Worm (Caenorhabditis elegans) whole organism, young adult: ENCODE measurements around the gene F32D8.3.
A peak's percentile ranks its signal among the peaks of the same experiment; 100 is the strongest.

Experiments
- B0035.1 ChIP-seq: sonication (generic microtip); optimal IDR thresholded peaks from 2 replicates; lab custom pipeline; 2016; ENCODE audit warnings: missing genetic modification characterization, mild to moderate bottlenecking, missing compliant biosample characterization, missing genotype, missing genetic modification reagents
- C17E4.6 ChIP-seq: fragments of 200-800 bp; sonication (Bioruptor generic); IDR thresholded peaks from 2 replicates; pipeline ENCODE4 v1.3.6; 2022; ENCODE audit warnings: missing genetic modification reagents, missing genetic modification characterization, missing compliant biosample characterization
- D2030.7 ChIP-seq: fragments of 200-800 bp; sonication (Bioruptor generic); IDR thresholded peaks from 2 replicates; pipeline ENCODE4 v1.3.6; 2022; ENCODE audit warnings: missing genetic modification reagents, missing genetic modification characterization, missing compliant biosample characterization
- F22D6.2 ChIP-seq: sonication (generic microtip); optimal IDR thresholded peaks from 2 replicates; lab custom pipeline; 2016; ENCODE audit warnings: mild to moderate bottlenecking, missing genetic modification characterization, missing compliant biosample characterization
- F49E8.2 ChIP-seq: sonication (generic microtip); optimal IDR thresholded peaks from 3 replicates; lab custom pipeline; 2017; ENCODE audit warnings: missing genetic modification characterization, mild to moderate bottlenecking, missing compliant biosample characterization, antibody characterized with exemption, moderate library complexity; ENCODE audit not compliant: insufficient read depth
- F52B5.7 ChIP-seq: sonication (generic microtip); optimal IDR thresholded peaks from 2 replicates; lab custom pipeline; 2016; ENCODE audit warnings: mild to moderate bottlenecking, missing genetic modification characterization, missing compliant biosample characterization
- F57A8.1 ChIP-seq: fragments of 200-800 bp; sonication (Bioruptor generic); optimal IDR thresholded peaks from 2 replicates; lab custom pipeline; 2018; ENCODE audit warnings: mild to moderate bottlenecking, missing genetic modification characterization, moderate library complexity, missing compliant biosample characterization
- F57C9.4 ChIP-seq: sonication (generic microtip); optimal IDR thresholded peaks from 2 replicates; lab custom pipeline; 2017; ENCODE audit warnings: mild to moderate bottlenecking, missing genetic modification characterization, missing compliant biosample characterization
- K11D2.4 ChIP-seq: fragments of 200-800 bp; sonication (Bioruptor generic); IDR thresholded peaks from 2 replicates; pipeline ENCODE4 v1.3.6; 2022; ENCODE audit warnings: missing genetic modification reagents, missing genetic modification characterization, missing compliant biosample characterization
- Y53G8AR.9 ChIP-seq: fragments of 200-800 bp; sonication (Bioruptor generic); conservative IDR thresholded peaks from 2 replicates; pipeline ENCODE4 v1.3.6; 2022; ENCODE audit warnings: missing genetic modification reagents, missing genetic modification characterization, missing compliant biosample characterization
- Y56A3A.18 ChIP-seq: fragments of 200-800 bp; sonication (Bioruptor generic); IDR thresholded peaks from 2 replicates; pipeline ENCODE4 v1.3.6; 2022; ENCODE audit warnings: missing genetic modification reagents, missing genetic modification characterization, missing compliant biosample characterization
- Y95B8A.8 ChIP-seq: fragments of 200-800 bp; sonication (Bioruptor generic); IDR thresholded peaks from 2 replicates; pipeline ENCODE4 v1.3.6; 2022; ENCODE audit warnings: missing genetic modification reagents, missing genetic modification characterization, missing compliant biosample characterization
- ZK185.1 ChIP-seq: sonication (generic microtip); optimal IDR thresholded peaks from 2 replicates; lab custom pipeline; 2016; ENCODE audit warnings: mild to moderate bottlenecking, missing genetic modification characterization, missing compliant biosample characterization; ENCODE audit not compliant: poor library complexity, severe bottlenecking
- akir-1 ChIP-seq: fragments of 200-800 bp; sonication (Bioruptor generic); optimal IDR thresholded peaks from 2 replicates; lab custom pipeline; 2018; ENCODE audit warnings: mild to moderate bottlenecking, missing genetic modification characterization, moderate library complexity, missing compliant biosample characterization
- ama-1 ChIP-seq, 3 experiments: fragments of 150-350 bp in 1 of 3; sonication (generic microtip) in 2 of 3; optimal IDR thresholded peaks; 2 replicates each; lab custom pipeline; 2014 to 2018; ENCODE audit warnings: missing biosample characterization in 2 of 3, missing genetic modification characterization in 2 of 3, missing genetic modification reagents in 2 of 3
- atf-7 ChIP-seq: sonication (generic microtip); optimal IDR thresholded peaks from 2 replicates; lab custom pipeline; 2017; ENCODE audit warnings: mild to moderate bottlenecking, missing genetic modification characterization, missing compliant biosample characterization
- cebp-1 ChIP-seq, 2 experiments: fragments of 200-800 bp in 1 of 2; sonication (Bioruptor generic) in 1 of 2; sonication (generic microtip) in 1 of 2; IDR thresholded peaks in 1 of 2; optimal IDR thresholded peaks in 1 of 2; 2 replicates each; pipeline versions ENCODE4 v1.3.6 to Lab custom; 2017 to 2022; ENCODE audit warnings: missing compliant biosample characterization in 2 of 2, missing genetic modification characterization in 2 of 2, mild to moderate bottlenecking in 1 of 2, missing genetic modification reagents in 1 of 2, moderate library complexity in 1 of 2
- cebp-2 ChIP-seq: fragments of 200-800 bp; sonication (Bioruptor generic); IDR thresholded peaks from 2 replicates; pipeline ENCODE4 v1.3.6; 2022; ENCODE audit warnings: missing genetic modification characterization, missing compliant biosample characterization
- ceh-100 ChIP-seq: fragments of 200-800 bp; sonication (Bioruptor generic); IDR thresholded peaks from 2 replicates; pipeline ENCODE4 v1.3.6; 2022; ENCODE audit warnings: missing genetic modification reagents, missing genetic modification characterization, missing compliant biosample characterization
- ceh-27 ChIP-seq: fragments of 200-800 bp; sonication (Bioruptor generic); optimal IDR thresholded peaks from 2 replicates; lab custom pipeline; 2018; ENCODE audit warnings: mild to moderate bottlenecking, missing genetic modification characterization, moderate library complexity, missing compliant biosample characterization
- chd-7 ChIP-seq: sonication (generic microtip); optimal IDR thresholded peaks from 2 replicates; lab custom pipeline; 2016; ENCODE audit warnings: mild to moderate bottlenecking, missing genetic modification characterization, moderate library complexity, missing compliant biosample characterization
- die-1 ChIP-seq: sonication (generic microtip); optimal IDR thresholded peaks from 2 replicates; lab custom pipeline; 2016; ENCODE audit warnings: missing genotype, mild to moderate bottlenecking, missing genetic modification characterization, missing compliant biosample characterization
- dox-1 ChIP-seq: fragments of 200-800 bp; sonication (Bioruptor generic); IDR thresholded peaks from 2 replicates; pipeline ENCODE4 v1.3.6; 2022; ENCODE audit warnings: missing genetic modification reagents, missing genetic modification characterization, missing compliant biosample characterization
- dpff-1 ChIP-seq: sonication (generic microtip); optimal IDR thresholded peaks from 2 replicates; lab custom pipeline; 2017; ENCODE audit warnings: mild to moderate bottlenecking, missing genetic modification characterization, missing compliant biosample characterization
- egl-18 ChIP-seq: fragments of 200-800 bp; sonication (Bioruptor generic); IDR thresholded peaks from 2 replicates; pipeline ENCODE4 v1.3.6; 2022; ENCODE audit warnings: missing genetic modification reagents, missing genetic modification characterization, missing compliant biosample characterization
- egl-44 ChIP-seq: fragments of 200-800 bp; sonication (Bioruptor generic); IDR thresholded peaks from 2 replicates; pipeline ENCODE4 v1.3.6; 2022; ENCODE audit warnings: missing genetic modification reagents, missing genetic modification characterization, missing compliant biosample characterization
- hlh-12 ChIP-seq: sonication (generic microtip); optimal IDR thresholded peaks from 2 replicates; lab custom pipeline; 2016; ENCODE audit warnings: missing genetic modification characterization, missing compliant biosample characterization
- hmg-20 ChIP-seq: fragments of 200-800 bp; sonication (Bioruptor generic); IDR thresholded peaks from 2 replicates; pipeline ENCODE4 v1.3.6; 2022; ENCODE audit warnings: missing genetic modification reagents, missing genetic modification characterization, missing compliant biosample characterization
- lin-40 ChIP-seq: sonication (generic microtip); optimal IDR thresholded peaks from 2 replicates; lab custom pipeline; 2016; ENCODE audit warnings: missing genetic modification characterization, mild to moderate bottlenecking, missing compliant biosample characterization, missing genotype, missing genetic modification reagents
- lin-54 ChIP-seq: fragments of 200-800 bp; sonication (Bioruptor generic); optimal IDR thresholded peaks from 2 replicates; lab custom pipeline; 2018; ENCODE audit warnings: mild to moderate bottlenecking, missing genetic modification characterization, missing compliant biosample characterization
- nfya-1 ChIP-seq: sonication (generic microtip); optimal IDR thresholded peaks from 2 replicates; lab custom pipeline; 2017; ENCODE audit warnings: antibody characterized with exemption, missing compliant biosample characterization, missing genetic modification characterization, borderline replicate concordance; ENCODE audit not compliant: insufficient read depth
- nfyb-1 ChIP-seq: fragments of 200-800 bp; sonication (Bioruptor generic); IDR thresholded peaks from 2 replicates; pipeline ENCODE4 v1.3.6; 2022; ENCODE audit warnings: missing genetic modification reagents, missing genetic modification characterization, missing compliant biosample characterization
- nhr-90 ChIP-seq: sonication (generic microtip); optimal IDR thresholded peaks from 2 replicates; lab custom pipeline; 2016; ENCODE audit warnings: missing genotype, mild to moderate bottlenecking, missing genetic modification characterization, missing compliant biosample characterization
- rcor-1 ChIP-seq: fragments of 200-800 bp; sonication (Bioruptor generic); IDR thresholded peaks from 2 replicates; pipeline ENCODE4 v1.3.6; 2022; ENCODE audit warnings: missing genetic modification reagents, missing genetic modification characterization, missing compliant biosample characterization
- repo-1 ChIP-seq: sonication (generic microtip); optimal IDR thresholded peaks from 2 replicates; lab custom pipeline; 2017; ENCODE audit warnings: mild to moderate bottlenecking, missing genetic modification characterization, missing compliant biosample characterization
- sdz-38 ChIP-seq: sonication (generic microtip); optimal IDR thresholded peaks from 2 replicates; lab custom pipeline; 2016; ENCODE audit warnings: missing genotype, missing genetic modification characterization, missing compliant biosample characterization
- snpc-3.4 ChIP-seq: sonication (generic microtip); optimal IDR thresholded peaks from 2 replicates; lab custom pipeline; 2017; ENCODE audit warnings: missing genetic modification characterization, mild to moderate bottlenecking, missing compliant biosample characterization, antibody characterized with exemption, moderate library complexity, missing genotype, missing genetic modification reagents
- snpc-4 ChIP-seq, 5 experiments: fragments of 150-350 bp in 1 of 5; sonication (generic microtip) in 4 of 5; optimal IDR thresholded peaks; 2 replicates each; lab custom pipeline; 2014 to 2018; ENCODE audit warnings: missing genetic modification characterization in 5 of 5, missing biosample characterization in 3 of 5, antibody characterized with exemption in 2 of 5, mild to moderate bottlenecking in 2 of 5, missing compliant biosample characterization in 2 of 5, missing genotype in 2 of 5, moderate library complexity in 2 of 5, missing genetic modification reagents in 1 of 5
- somi-1 ChIP-seq: fragments of 200-800 bp; sonication (Bioruptor generic); optimal IDR thresholded peaks from 2 replicates; lab custom pipeline; 2018; ENCODE audit warnings: mild to moderate bottlenecking, missing genetic modification characterization, missing compliant biosample characterization
- tbx-9 ChIP-seq: sonication (generic microtip); optimal IDR thresholded peaks from 2 replicates; lab custom pipeline; 2016; ENCODE audit warnings: borderline replicate concordance, missing genetic modification characterization, inconsistent platforms, missing compliant biosample characterization
- xnd-1 ChIP-seq: sonication (generic microtip); optimal IDR thresholded peaks from 2 replicates; lab custom pipeline; 2016; ENCODE audit warnings: missing genotype, missing genetic modification reagents, missing genetic modification characterization, missing compliant biosample characterization
- ztf-26 ChIP-seq: sonication (generic microtip); optimal IDR thresholded peaks from 2 replicates; lab custom pipeline; 2017; ENCODE audit warnings: missing genetic modification characterization, missing compliant biosample characterization

Gene F32D8.3

ce11 chrV:10880138-10880882, 6.3 kb upstream of the F32D8.3 start, which contains the start of gene F32D8.1:
Gene F32D8.1 (plus strand): TSS chrV:10880832.
- TF ChIP-seq egl-18 (GFP tag; lab: Robert Waterston, UW) (no peak), ceh-100 (GFP tag; lab: Robert Waterston, UW) (no peak), hlh-12 (no peak), repo-1 (tag; lab: Kevin White, UChicago) (no peak), tbx-9 (tag; lab: Kevin White, UChicago) (no peak), Y56A3A.18 (no peak), chd-7 (tag; lab: Kevin White, UChicago) (no peak)
- TF ChIP-seq, all 124 proteins: peak for 0

- TF ChIP-seq xnd-1 (tag; lab: Kevin White, UChicago) (no peak), sdz-38 (no peak), snpc-3.4 (tag; lab: Kevin White, UChicago) (no peak), nfya-1 (tag; lab: Kevin White, UChicago) (no peak), snpc-4 (GFP tag; optimal IDR thresholded peaks at IDR 0.05; lab: Kevin White, UChicago) (no peak), snpc-4 (tag; optimal IDR thresholded peaks at IDR 0.05; lab: Kevin White, UChicago) (no peak), nhr-90 (no peak), cebp-1 (GFP tag; IDR thresholded peaks at IDR 0.05; lab: Robert Waterston, UW) (no peak), cebp-1 (tag; optimal IDR thresholded peaks at IDR 0.05; lab: Kevin White, UChicago) (no peak), Y95B8A.8 (no peak), B0035.1 (tag; lab: Kevin White, UChicago) (no peak), C17E4.6 (GFP tag; lab: Robert Waterston, UW) (no peak), F49E8.2 (no peak), F57A8.1 (GFP tag; lab: Kevin White, UChicago) (no peak), F22D6.2 (no peak)
Measured at ce11 chrV:10883478-10883877, 3.2 kb upstream of the F32D8.3 start, which contains the start of gene F32D8.2. Gene F32D8.2 (plus strand): TSS chrV:10883778.

ce11 chrV:10887564-10887963, 927 bp downstream of the F32D8.3 start:
- no peak for TF ChIP-seq akir-1 (GFP tag; lab: Kevin White, UChicago)
- peak; percentile 26 for TF ChIP-seq ama-1 (optimal IDR thresholded peaks at IDR 0.05; lab: Kevin White, UChicago)
- no peak for TF ChIP-seq ama-1 (GFP tag; optimal IDR thresholded peaks at IDR 0.05; lab: Kevin White, UChicago)
- TF ChIP-seq D2030.7 (GFP tag; lab: Robert Waterston, UW) = no peak
- peak; percentile 84 for TF ChIP-seq repo-1 (tag; lab: Kevin White, UChicago)
- TF ChIP-seq F52B5.7 (tag; lab: Kevin White, UChicago) = peak; percentile 3
- peak; percentile 83 for TF ChIP-seq F57C9.4 (tag; lab: Kevin White, UChicago)
- TF ChIP-seq chd-7 (tag; lab: Kevin White, UChicago) = peak; percentile 31
- peak; percentile 72 for TF ChIP-seq ZK185.1 (tag; lab: Kevin White, UChicago)
- TF ChIP-seq lin-40 (tag; lab: Kevin White, UChicago) = peak; percentile 3
- peak; percentile 27 for TF ChIP-seq dpff-1 (tag; lab: Kevin White, UChicago)
- TF ChIP-seq hmg-20 (GFP tag; lab: Robert Waterston, UW) = 0 out of 2 replicates have a peak, but pooled peaks have one; percentile 22
- TF ChIP-seq ceh-27 (GFP tag; lab: Kevin White, UChicago) = no peak
- no peak for TF ChIP-seq rcor-1
- TF ChIP-seq Y53G8AR.9 (GFP tag; lab: Robert Waterston, UW) = peak; percentile 56; the same call in 1 of the 2 replicates
- peak; percentile 78 for TF ChIP-seq ztf-26
- TF ChIP-seq nfyb-1 (GFP tag; lab: Robert Waterston, UW) = peak; percentile 66; the same call in 1 of the 2 replicates
- TF ChIP-seq lin-54 = peak; percentile 13
- no peak for TF ChIP-seq dox-1 (GFP tag; lab: Robert Waterston, UW)
- peak; percentile 2 for TF ChIP-seq die-1 (tag; lab: Kevin White, UChicago)
- TF ChIP-seq cebp-1 (GFP tag; IDR thresholded peaks at IDR 0.05; lab: Robert Waterston, UW) = no peak
- peak; percentile 49 for TF ChIP-seq cebp-1 (tag; optimal IDR thresholded peaks at IDR 0.05; lab: Kevin White, UChicago)
- no peak for TF ChIP-seq egl-44
- peak; percentile 42 for TF ChIP-seq somi-1 (GFP tag; lab: Kevin White, UChicago)
- TF ChIP-seq atf-7 (tag; lab: Kevin White, UChicago) = peak; percentile 31
- TF ChIP-seq K11D2.4 (GFP tag; lab: Robert Waterston, UW) = peak; percentile 64; the same call in 1 of the 2 replicates
- no peak for TF ChIP-seq cebp-2
- peak; percentile 51 for TF ChIP-seq nhr-90
